Worm (Caenorhabditis elegans) whole organism, L4 larva: Measurements from ENCODE around the gene srj-24.

Experiments
- F26F4.8 ChIP-seq: fragments of 200-800 bp; sonication (Bioruptor generic); conservative IDR thresholded peaks from 2 replicates; pipeline ENCODE4 v1.3.6; 2022; ENCODE audit warnings: missing genetic modification characterization, missing compliant biosample characterization
- F49E8.2 ChIP-seq: sonication (generic microtip); optimal IDR thresholded peaks from 2 replicates; lab custom pipeline; 2016; ENCODE audit warnings: missing compliant biosample characterization, mild to moderate bottlenecking, missing genetic modification characterization, borderline replicate concordance
- fkh-10 ChIP-seq: fragments of 150-350 bp; optimal IDR thresholded peaks from 2 replicates; lab custom pipeline; 2014; ENCODE audit warnings: missing biosample characterization, missing genetic modification reagents, missing genetic modification characterization
- nhr-77 ChIP-seq: fragments of 150-350 bp; optimal IDR thresholded peaks from 2 replicates; lab custom pipeline; 2014; ENCODE audit warnings: missing biosample characterization, missing genetic modification characterization
- skn-1 ChIP-seq: fragments of 150-350 bp; optimal IDR thresholded peaks from 2 replicates; lab custom pipeline; 2014; ENCODE audit warnings: missing biosample characterization, missing genetic modification characterization

DNA sequence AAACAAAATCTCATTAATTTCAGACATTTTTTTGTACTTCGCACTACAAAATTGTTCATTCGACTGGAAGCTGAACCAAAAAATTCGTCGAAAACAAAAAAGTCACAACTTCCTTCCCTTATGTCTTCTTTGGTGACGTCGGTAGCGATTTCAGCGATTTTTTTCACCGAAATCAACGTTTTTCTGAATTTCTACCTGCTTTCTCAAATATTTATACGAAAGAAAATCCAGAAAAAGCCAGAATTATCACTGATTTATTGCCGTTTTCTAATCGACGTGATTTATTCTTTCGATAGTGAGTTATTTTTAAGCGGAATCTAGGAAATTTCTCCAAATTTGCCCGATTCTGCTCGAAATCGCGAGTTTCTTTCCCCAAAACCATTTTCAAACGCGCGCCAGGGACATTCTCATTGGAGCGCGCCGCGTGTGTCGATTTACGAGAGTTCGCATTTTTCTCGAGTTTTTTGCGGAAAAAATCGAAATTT, 36.2 kb upstream of the srj-24 start, which contains the start of gene srbc-58:
- TF ChIP-seq F26F4.8 (GFP tag; lab: Robert Waterston, UW) = no peak
- peak; percentile 86 for TF ChIP-seq F49E8.2
- no peak for TF ChIP-seq skn-1
- no peak for TF ChIP-seq nhr-77 (tag; lab: Kevin White, UChicago)
- no peak for TF ChIP-seq fkh-10 (GFP tag; lab: Kevin White, UChicago)
